Fruit fly (Drosophila melanogaster): ENCODE results near the gene Sec13.

dm6 chr3R:23396548-23397294, 40.6 kb downstream of the Sec13 start:
- no peak for TF ChIP-seq Myc (optimal IDR thresholded peaks at IDR 0.05)
- TF ChIP-seq insv (optimal IDR thresholded peaks at IDR 0.05): no peak
- TF ChIP-seq Sin3A (optimal IDR thresholded peaks at IDR 0.05): no peak
